Fruit fly (Drosophila melanogaster) whole organism, adult: ENCODE results near the gene Hydr2.

Source experiments
- CG14711 ChIP-seq: fragments of 200-800 bp; sonication (Bioruptor generic); optimal IDR thresholded peaks from 2 replicates; lab custom pipeline; 2018; ENCODE audit warnings: missing biosample characterization, mild to moderate bottlenecking, missing genetic modification characterization, moderate library complexity
- Hr96 ChIP-seq: fragments of 200-800 bp; sonication (Bioruptor generic); optimal IDR thresholded peaks from 2 replicates; lab custom pipeline; 2016; ENCODE audit warnings: missing biosample characterization, missing genetic modification characterization
- kay ChIP-seq: fragments of 200-800 bp; sonication (Bioruptor generic); peaks from one replicate; lab custom pipeline; 2016; ENCODE audit warnings: missing biosample characterization, missing genetic modification characterization, borderline replicate concordance
- ovo ChIP-seq: fragments of 200-800 bp; sonication (Bioruptor generic); optimal IDR thresholded peaks from 2 replicates; lab custom pipeline; 2016; ENCODE audit warnings: missing biosample characterization, missing genetic modification characterization
- toe ChIP-seq: fragments of 200-800 bp; sonication (Bioruptor generic); optimal IDR thresholded peaks from 2 replicates; lab custom pipeline; 2016; ENCODE audit warnings: missing biosample characterization, missing genetic modification characterization

dm6 chr2L:3188875-3189274 lies 25.4 kb downstream of the Hydr2 start:
- TF ChIP-seq ovo (no peak), CG14711 (no peak), toe (GFP tag; lab: Kevin White, UChicago) (no peak), kay (GFP tag; lab: Kevin White, UChicago) (no peak), Hr96 (GFP tag; lab: Kevin White, UChicago) (no peak)
